Fruit fly (Drosophila melanogaster) whole organism, prepupa: ENCODE data around the gene CG13449.

Experiments used
- Blimp-1 ChIP-seq: fragments of 200-800 bp; sonication (Bioruptor generic); optimal IDR thresholded peaks from 3 replicates; lab custom pipeline; 2017; ENCODE audit warnings: missing biosample characterization, missing genetic modification characterization, mild to moderate bottlenecking, moderate library complexity, missing genetic modification reagents
- CG10631 ChIP-seq: fragments of 200-800 bp; sonication (Bioruptor generic); optimal IDR thresholded peaks from 2 replicates; lab custom pipeline; 2016; ENCODE audit warnings: missing biosample characterization, missing genetic modification characterization
- CG10669 ChIP-seq: fragments of 200-800 bp; sonication (Bioruptor generic); optimal IDR thresholded peaks from 3 replicates; lab custom pipeline; 2018; ENCODE audit warnings: missing biosample characterization, mild to moderate bottlenecking, missing genetic modification characterization, moderate library complexity
- CG11294 ChIP-seq: fragments of 200-800 bp; sonication (Bioruptor generic); IDR thresholded peaks from 2 replicates; pipeline ENCODE4 v1.3.6; 2022; ENCODE audit warnings: missing biosample characterization, missing genetic modification characterization
- CG11902 ChIP-seq: fragments of 200-800 bp; sonication (Bioruptor generic); optimal IDR thresholded peaks from 3 replicates; lab custom pipeline; 2016; ENCODE audit warnings: missing biosample characterization, missing genetic modification characterization
- CG15336 ChIP-seq: fragments of 200-800 bp; sonication (Bioruptor generic); IDR thresholded peaks from 2 replicates; pipeline ENCODE4 v1.3.6; 2022; ENCODE audit warnings: missing biosample characterization, missing genetic modification characterization
- CG1621 ChIP-seq: fragments of 200-800 bp; sonication (Bioruptor generic); optimal IDR thresholded peaks from 3 replicates; lab custom pipeline; 2018; ENCODE audit warnings: missing biosample characterization, mild to moderate bottlenecking, missing genetic modification characterization
- CG16779 ChIP-seq: fragments of 200-800 bp; sonication (Bioruptor generic); optimal IDR thresholded peaks from 3 replicates; lab custom pipeline; 2017; ENCODE audit warnings: missing biosample characterization, mild to moderate bottlenecking, missing genetic modification characterization
- CG3032 ChIP-seq: fragments of 200-800 bp; optimal IDR thresholded peaks from 2 replicates; lab custom pipeline; 2019; ENCODE audit warnings: missing biosample characterization, mild to moderate bottlenecking, missing genetic modification characterization, moderate library complexity
- CG31627 ChIP-seq: fragments of 200-800 bp; sonication (Bioruptor generic); optimal IDR thresholded peaks from 3 replicates; lab custom pipeline; 2016; ENCODE audit warnings: missing biosample characterization, missing genetic modification characterization
- CG34406 ChIP-seq: fragments of 200-800 bp; sonication (Bioruptor generic); optimal IDR thresholded peaks from 3 replicates; lab custom pipeline; 2016; ENCODE audit warnings: missing biosample characterization, missing genetic modification characterization
- CG3919 ChIP-seq: fragments of 200-800 bp; sonication (Bioruptor generic); optimal IDR thresholded peaks from 3 replicates; lab custom pipeline; 2016; ENCODE audit warnings: missing biosample characterization, missing genetic modification characterization
- CG6163 ChIP-seq: fragments of 200-800 bp; sonication (Bioruptor generic); IDR thresholded peaks from 3 replicates; pipeline ENCODE4 v1.3.6; 2022; ENCODE audit warnings: missing biosample characterization, missing genetic modification characterization
- CG6276 ChIP-seq: fragments of 200-800 bp; sonication (Bioruptor generic); optimal IDR thresholded peaks from 2 replicates; lab custom pipeline; 2017; ENCODE audit warnings: missing biosample characterization, mild to moderate bottlenecking, missing genetic modification characterization
- CG6792 ChIP-seq: fragments of 200-800 bp; sonication (Bioruptor generic); optimal IDR thresholded peaks from 3 replicates; lab custom pipeline; 2016; ENCODE audit warnings: missing biosample characterization, missing genetic modification characterization
- CG6808 ChIP-seq: fragments of 200-800 bp; sonication (Bioruptor generic); optimal IDR thresholded peaks from 3 replicates; lab custom pipeline; 2017; ENCODE audit warnings: missing biosample characterization, missing genetic modification characterization, mild to moderate bottlenecking, moderate library complexity, missing genetic modification reagents
- CG8119 ChIP-seq: fragments of 200-800 bp; sonication (Bioruptor generic); IDR thresholded peaks from 3 replicates; pipeline ENCODE4 v1.3.6; 2022; ENCODE audit warnings: missing biosample characterization, missing genetic modification characterization
- CG8319 ChIP-seq: fragments of 200-800 bp; sonication (Bioruptor generic); optimal IDR thresholded peaks from 3 replicates; lab custom pipeline; 2016; ENCODE audit warnings: missing biosample characterization, missing genetic modification characterization
- CG8632 ChIP-seq: fragments of 200-800 bp; sonication (Bioruptor generic); optimal IDR thresholded peaks from 3 replicates; lab custom pipeline; 2016; ENCODE audit warnings: missing biosample characterization, missing genetic modification characterization
- CG9139 ChIP-seq: fragments of 200-800 bp; sonication (Bioruptor generic); optimal IDR thresholded peaks from 3 replicates; lab custom pipeline; 2017; ENCODE audit warnings: missing biosample characterization, mild to moderate bottlenecking, missing genetic modification characterization
- Eip78C ChIP-seq: fragments of 200-800 bp; sonication (Bioruptor generic); peaks from one replicate; lab custom pipeline; 2016; ENCODE audit warnings: missing biosample characterization, missing genetic modification characterization
- Eip93F ChIP-seq: fragments of 200-800 bp; sonication (Bioruptor generic); optimal IDR thresholded peaks from 2 replicates; lab custom pipeline; 2016; ENCODE audit warnings: missing biosample characterization, mild to moderate bottlenecking, missing genetic modification characterization
- Ets96B ChIP-seq: fragments of 200-800 bp; optimal IDR thresholded peaks from 2 replicates; lab custom pipeline; 2019; ENCODE audit warnings: missing biosample characterization, mild to moderate bottlenecking, missing genetic modification characterization, moderate library complexity
- Hr38 ChIP-seq: sonication (Bioruptor generic); optimal IDR thresholded peaks from 2 replicates; lab custom pipeline; 2016; ENCODE audit warnings: missing biosample characterization, missing genetic modification characterization
- Hr39 ChIP-seq: fragments of 200-800 bp; sonication (Bioruptor generic); optimal IDR thresholded peaks from 2 replicates; lab custom pipeline; 2016; ENCODE audit warnings: missing biosample characterization, missing genetic modification characterization
- Hr4 ChIP-seq: fragments of 200-800 bp; sonication (Bioruptor generic); optimal IDR thresholded peaks from 3 replicates; lab custom pipeline; 2016; ENCODE audit warnings: missing biosample characterization, missing genetic modification characterization
- Lpt ChIP-seq: fragments of 200-800 bp; sonication (Bioruptor generic); optimal IDR thresholded peaks from 3 replicates; lab custom pipeline; 2016; ENCODE audit warnings: missing biosample characterization, missing genetic modification characterization
- Met ChIP-seq: fragments of 200-800 bp; sonication (Bioruptor generic); optimal IDR thresholded peaks from 3 replicates; lab custom pipeline; 2016; ENCODE audit warnings: missing biosample characterization, missing genetic modification characterization
- Sox102F ChIP-seq: fragments of 200-800 bp; sonication (Bioruptor generic); optimal IDR thresholded peaks from 2 replicates; lab custom pipeline; 2016; ENCODE audit warnings: missing biosample characterization, mild to moderate bottlenecking, missing genetic modification characterization
- Sox15 ChIP-seq: fragments of 200-800 bp; sonication (Bioruptor generic); optimal IDR thresholded peaks from 3 replicates; lab custom pipeline; 2016; ENCODE audit warnings: missing biosample characterization, missing genetic modification characterization
- acj6 ChIP-seq: fragments of 200-800 bp; sonication (Bioruptor generic); optimal IDR thresholded peaks from 3 replicates; lab custom pipeline; 2016; ENCODE audit warnings: missing biosample characterization, missing genetic modification characterization
- dac ChIP-seq: fragments of 200-800 bp; sonication (Bioruptor generic); optimal IDR thresholded peaks from 2 replicates; lab custom pipeline; 2017; ENCODE audit warnings: missing biosample characterization, mild to moderate bottlenecking, missing genetic modification characterization
- dsx ChIP-seq: fragments of 200-800 bp; optimal IDR thresholded peaks from 3 replicates; lab custom pipeline; 2019; ENCODE audit warnings: missing biosample characterization, mild to moderate bottlenecking, missing genetic modification characterization, moderate library complexity; ENCODE audit not compliant: poor library complexity, severe bottlenecking
- eg ChIP-seq: fragments of 200-800 bp; sonication (Bioruptor generic); IDR thresholded peaks from 3 replicates; pipeline ENCODE4 v1.3.6; 2022; ENCODE audit warnings: missing biosample characterization, missing genetic modification characterization
- esn ChIP-seq: fragments of 200-800 bp; sonication (Bioruptor generic); optimal IDR thresholded peaks from 2 replicates; lab custom pipeline; 2016; ENCODE audit warnings: missing biosample characterization, mild to moderate bottlenecking, missing genetic modification characterization, moderate library complexity
- fd59A ChIP-seq: fragments of 200-800 bp; sonication (Bioruptor generic); optimal IDR thresholded peaks from 2 replicates; lab custom pipeline; 2017; ENCODE audit warnings: missing biosample characterization, mild to moderate bottlenecking, missing genetic modification characterization, missing genetic modification reagents
- fkh ChIP-seq: fragments of 200-800 bp; sonication (Bioruptor generic); optimal IDR thresholded peaks from 3 replicates; lab custom pipeline; 2017; ENCODE audit warnings: missing biosample characterization, mild to moderate bottlenecking, missing genetic modification characterization, moderate library complexity
- lz ChIP-seq: fragments of 200-800 bp; sonication (Bioruptor generic); optimal IDR thresholded peaks from 3 replicates; lab custom pipeline; 2016; ENCODE audit warnings: missing biosample characterization, missing genetic modification characterization
- net ChIP-seq: fragments of 200-800 bp; sonication (Bioruptor generic); optimal IDR thresholded peaks from 3 replicates; lab custom pipeline; 2016; ENCODE audit warnings: missing biosample characterization, missing genetic modification characterization
- pdm3 ChIP-seq: fragments of 200-800 bp; sonication (Bioruptor generic); optimal IDR thresholded peaks from 3 replicates; lab custom pipeline; 2016; ENCODE audit warnings: missing biosample characterization, missing genetic modification characterization
- salr ChIP-seq, 2 experiments: fragments of 200-800 bp; sonication (Bioruptor generic); optimal IDR thresholded peaks; 3 replicates each; lab custom pipeline; 2016 to 2018; ENCODE audit warnings: missing biosample characterization in 2 of 2, missing genetic modification characterization in 2 of 2, mild to moderate bottlenecking in 1 of 2
- spab ChIP-seq: fragments of 200-800 bp; sonication (Bioruptor generic); optimal IDR thresholded peaks from 2 replicates; lab custom pipeline; 2017; ENCODE audit warnings: missing biosample characterization, mild to moderate bottlenecking, missing genetic modification characterization, missing genetic modification reagents
- svp ChIP-seq: fragments of 200-800 bp; sonication (Bioruptor generic); peaks from one replicate; lab custom pipeline; 2016; ENCODE audit warnings: missing biosample characterization, missing genetic modification characterization
- topi ChIP-seq: fragments of 200-800 bp; sonication (Bioruptor generic); optimal IDR thresholded peaks from 3 replicates; lab custom pipeline; 2016; ENCODE audit warnings: missing biosample characterization, missing genetic modification characterization
- vri ChIP-seq: fragments of 200-800 bp; sonication (Bioruptor generic); optimal IDR thresholded peaks from 3 replicates; lab custom pipeline; 2016; ENCODE audit warnings: missing biosample characterization, mild to moderate bottlenecking, missing genetic modification characterization

Gene CG13449

DNA sequence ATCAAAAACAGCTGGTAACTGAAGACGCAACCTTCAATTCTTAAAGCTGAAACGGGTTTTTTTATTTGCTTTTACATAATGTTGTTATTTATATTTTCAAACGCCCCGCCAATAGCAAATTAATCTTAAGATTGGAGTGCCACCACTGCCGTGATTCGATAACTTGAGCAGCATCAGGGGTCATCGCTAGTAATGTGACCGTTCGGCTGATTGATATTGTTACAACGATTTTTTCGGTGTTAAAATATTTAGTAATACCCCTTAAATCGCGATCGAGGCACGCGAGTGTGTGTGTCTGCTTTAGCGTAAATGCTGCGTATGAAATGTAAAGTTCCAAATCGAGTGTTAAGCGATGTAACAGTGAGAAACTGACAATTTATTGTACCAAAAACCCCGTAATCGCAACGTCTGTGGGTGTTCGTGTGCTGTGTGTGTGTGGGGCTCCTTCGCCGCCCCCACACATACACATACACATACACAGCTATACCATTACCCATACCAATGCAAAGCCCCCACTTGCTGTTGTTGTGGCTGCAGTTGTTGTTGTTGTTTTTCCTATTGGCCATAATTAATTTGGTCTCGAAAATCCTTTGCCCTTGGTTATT, 46.7 kb downstream of the CG13449 start, which contains the start of gene dop (continued):
- no peak for TF ChIP-seq CG8119
- TF ChIP-seq lz (GFP tag; lab: Kevin White, UChicago): peak; percentile 34
- TF ChIP-seq spab (GFP tag; lab: Kevin White, UChicago): no peak
- no peak for TF ChIP-seq CG6792 (GFP tag; lab: Kevin White, UChicago)
- no peak for TF ChIP-seq fd59A (GFP tag; lab: Kevin White, UChicago)
- TF ChIP-seq net: peak; percentile 4
- TF ChIP-seq salr (GFP tag; optimal IDR thresholded peaks at IDR 0.05; lab: Kevin White, UChicago): no peak
- TF ChIP-seq CG10631 (GFP tag; lab: Kevin White, UChicago): peak; percentile 0
- no peak for TF ChIP-seq dsx
- no peak for TF ChIP-seq CG3919 (GFP tag; lab: Kevin White, UChicago)
- TF ChIP-seq CG1621 (tag; lab: Kevin White, UChicago): no peak
- peak; percentile 11 for TF ChIP-seq topi (GFP tag; lab: Kevin White, UChicago)
- no peak for TF ChIP-seq CG16779 (tag; lab: Kevin White, UChicago)

DNA sequence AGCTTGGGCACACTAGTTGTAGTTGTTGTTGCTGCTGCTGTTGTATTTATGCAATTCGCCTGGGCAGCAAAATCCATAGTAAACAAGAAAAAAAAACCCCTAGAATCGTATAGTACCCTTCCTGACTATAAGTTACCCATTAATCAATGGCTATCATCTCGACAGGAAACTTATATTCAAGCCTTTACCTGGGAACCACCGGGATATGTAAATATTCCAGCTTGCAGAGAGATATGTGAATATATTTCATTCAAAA, 48.8 kb downstream of the CG13449 start:
- no peak for TF ChIP-seq vri
- no peak for TF ChIP-seq Hr39 (GFP tag; lab: Kevin White, UChicago)
- TF ChIP-seq lz (GFP tag; lab: Kevin White, UChicago): no peak
- TF ChIP-seq CG8632 (GFP tag; lab: Kevin White, UChicago): no peak
- no peak for TF ChIP-seq CG8319 (GFP tag; lab: Kevin White, UChicago)
- TF ChIP-seq Eip78C (GFP tag; lab: Kevin White, UChicago): no peak
- no peak for TF ChIP-seq CG6163 (GFP tag; lab: Robert Waterston, UW)
- no peak for TF ChIP-seq Sox15 (GFP tag; lab: Kevin White, UChicago)
- no peak for TF ChIP-seq CG6276 (GFP tag; lab: Kevin White, UChicago)
- no peak for TF ChIP-seq CG10669
- no peak for TF ChIP-seq CG1621 (tag; lab: Kevin White, UChicago)
- TF ChIP-seq CG11902 (GFP tag; lab: Kevin White, UChicago): no peak
- no peak for TF ChIP-seq CG3032 (tag; lab: Kevin White, UChicago)
- no peak for TF ChIP-seq fd59A (GFP tag; lab: Kevin White, UChicago)
- TF ChIP-seq pdm3: no peak
- TF ChIP-seq Met (GFP tag; lab: Kevin White, UChicago): no peak
- no peak for TF ChIP-seq esn (GFP tag; lab: Kevin White, UChicago)
- no peak for TF ChIP-seq Eip93F (GFP tag; lab: Kevin White, UChicago)

DNA sequence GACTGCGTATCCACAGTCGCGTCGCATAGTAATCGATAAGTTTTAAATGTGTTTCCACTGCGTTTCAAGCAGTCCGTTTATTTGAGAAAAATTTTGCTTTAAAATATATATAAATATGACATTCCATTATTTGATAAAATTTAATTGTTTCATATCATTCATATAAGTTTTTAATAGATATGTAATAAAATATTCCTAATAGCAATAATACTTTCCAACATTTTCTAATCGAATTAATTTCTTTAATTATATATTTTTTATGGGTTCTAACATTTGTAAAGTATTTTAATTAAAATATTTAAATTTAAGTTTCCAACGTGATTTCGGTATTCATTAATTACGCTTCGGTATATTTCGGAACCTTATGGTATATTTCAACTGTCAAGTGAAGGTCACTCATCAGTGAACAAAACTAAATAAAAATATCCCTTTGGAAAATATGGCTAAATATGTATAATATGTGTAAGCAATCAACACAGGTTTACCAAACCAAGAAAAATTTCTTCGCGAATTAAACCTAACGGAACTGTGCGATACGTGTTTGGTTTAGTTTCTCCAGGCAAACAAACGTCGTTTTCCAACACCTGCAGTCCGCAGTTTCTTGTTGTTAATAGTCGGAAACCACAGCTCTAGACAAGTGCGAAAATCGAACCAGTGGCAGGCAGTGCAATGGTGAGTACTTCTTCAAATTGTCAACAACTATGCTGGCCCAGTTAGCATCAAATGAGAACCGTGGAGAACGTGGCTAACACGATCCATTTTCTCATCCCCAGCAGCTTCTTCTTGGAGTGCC, 49.4 kb downstream of the CG13449 start, which contains the start of the genes CG7739 and SCCRO:
Gene CG7739, minus strand, starts transcription at position 8 of the 793 bp plus-strand sequence.
Gene SCCRO, plus strand, starts transcription at position 370 of the 793 bp plus-strand sequence.
- TF ChIP-seq CG31627 (GFP tag; lab: Kevin White, UChicago) (peak; percentile 38), net (peak; percentile 20), Ets96B (peak; percentile 56), CG11294 (GFP tag; lab: Robert Waterston, UW) (0 out of 2 replicates have a peak, but pooled peaks have one; percentile 37), Blimp-1 (GFP tag; lab: Kevin White, UChicago) (no peak), CG9139 (GFP tag; lab: Kevin White, UChicago) (no peak), Hr4 (peak; percentile 30), CG8119 (peak; percentile 57; the same call in 2 of the 3 replicates), dac (GFP tag; lab: Kevin White, UChicago) (no peak), Sox102F (GFP tag; lab: Kevin White, UChicago) (peak; percentile 36), Hr39 (GFP tag; lab: Kevin White, UChicago) (peak; percentile 11), Lpt (no peak), topi (GFP tag; lab: Kevin White, UChicago) (peak; percentile 15), svp (GFP tag; lab: Kevin White, UChicago) (peak; percentile 71), CG1621 (tag; lab: Kevin White, UChicago) (no peak), CG15336 (peak; percentile 51; the same call in 1 of the 2 replicates), CG34406 (GFP tag; lab: Kevin White, UChicago) (peak; percentile 32), Hr38 (GFP tag; lab: Kevin White, UChicago) (no peak), CG3032 (tag; lab: Kevin White, UChicago) (peak; percentile 59), Eip78C (GFP tag; lab: Kevin White, UChicago) (peak; percentile 65), fd59A (GFP tag; lab: Kevin White, UChicago) (no peak), fkh (peak; percentile 42), Met (GFP tag; lab: Kevin White, UChicago) (no peak), CG8632 (GFP tag; lab: Kevin White, UChicago) (peak; percentile 31), acj6 (GFP tag; lab: Kevin White, UChicago) (peak; percentile 33), CG6808 (GFP tag; lab: Kevin White, UChicago) (no peak), eg (peak; percentile 86), Eip93F (GFP tag; lab: Kevin White, UChicago) (peak; percentile 64)
